Fruit fly (Drosophila melanogaster) whole organism, prepupa: Measurements from ENCODE around the gene CG31960.
A peak's percentile ranks its signal among the peaks of the same experiment; 100 is the strongest.

Experiments
- Blimp-1 ChIP-seq: fragments of 200-800 bp; sonication (Bioruptor generic); optimal IDR thresholded peaks from 3 replicates; lab custom pipeline; 2017; ENCODE audit warnings: missing biosample characterization, missing genetic modification characterization, mild to moderate bottlenecking, moderate library complexity, missing genetic modification reagents
- CG10631 ChIP-seq: fragments of 200-800 bp; sonication (Bioruptor generic); optimal IDR thresholded peaks from 2 replicates; lab custom pipeline; 2016; ENCODE audit warnings: missing biosample characterization, missing genetic modification characterization
- CG10669 ChIP-seq: fragments of 200-800 bp; sonication (Bioruptor generic); optimal IDR thresholded peaks from 3 replicates; lab custom pipeline; 2018; ENCODE audit warnings: missing biosample characterization, mild to moderate bottlenecking, missing genetic modification characterization, moderate library complexity
- CG11294 ChIP-seq: fragments of 200-800 bp; sonication (Bioruptor generic); IDR thresholded peaks from 2 replicates; pipeline ENCODE4 v1.3.6; 2022; ENCODE audit warnings: missing biosample characterization, missing genetic modification characterization
- CG11762 ChIP-seq: fragments of 200-800 bp; sonication (Bioruptor generic); optimal IDR thresholded peaks from 3 replicates; lab custom pipeline; 2016; ENCODE audit warnings: missing biosample characterization, missing genetic modification characterization; ENCODE audit not compliant: insufficient read depth
- CG11902 ChIP-seq: fragments of 200-800 bp; sonication (Bioruptor generic); optimal IDR thresholded peaks from 3 replicates; lab custom pipeline; 2016; ENCODE audit warnings: missing biosample characterization, missing genetic modification characterization
- CG16779 ChIP-seq: fragments of 200-800 bp; sonication (Bioruptor generic); optimal IDR thresholded peaks from 3 replicates; lab custom pipeline; 2017; ENCODE audit warnings: missing biosample characterization, mild to moderate bottlenecking, missing genetic modification characterization
- CG3032 ChIP-seq: fragments of 200-800 bp; optimal IDR thresholded peaks from 2 replicates; lab custom pipeline; 2019; ENCODE audit warnings: missing biosample characterization, mild to moderate bottlenecking, missing genetic modification characterization, moderate library complexity
- CG32006 ChIP-seq: fragments of 200-800 bp; sonication (Bioruptor generic); optimal IDR thresholded peaks from 3 replicates; lab custom pipeline; 2017; ENCODE audit warnings: missing biosample characterization, mild to moderate bottlenecking, missing genetic modification characterization
- CG34406 ChIP-seq: fragments of 200-800 bp; sonication (Bioruptor generic); optimal IDR thresholded peaks from 3 replicates; lab custom pipeline; 2016; ENCODE audit warnings: missing biosample characterization, missing genetic modification characterization
- CG3919 ChIP-seq: fragments of 200-800 bp; sonication (Bioruptor generic); optimal IDR thresholded peaks from 3 replicates; lab custom pipeline; 2016; ENCODE audit warnings: missing biosample characterization, missing genetic modification characterization
- CG6163 ChIP-seq: fragments of 200-800 bp; sonication (Bioruptor generic); IDR thresholded peaks from 3 replicates; pipeline ENCODE4 v1.3.6; 2022; ENCODE audit warnings: missing biosample characterization, missing genetic modification characterization
- CG6276 ChIP-seq: fragments of 200-800 bp; sonication (Bioruptor generic); optimal IDR thresholded peaks from 2 replicates; lab custom pipeline; 2017; ENCODE audit warnings: missing biosample characterization, mild to moderate bottlenecking, missing genetic modification characterization
- CG6792 ChIP-seq: fragments of 200-800 bp; sonication (Bioruptor generic); optimal IDR thresholded peaks from 3 replicates; lab custom pipeline; 2016; ENCODE audit warnings: missing biosample characterization, missing genetic modification characterization
- CG6808 ChIP-seq: fragments of 200-800 bp; sonication (Bioruptor generic); optimal IDR thresholded peaks from 3 replicates; lab custom pipeline; 2017; ENCODE audit warnings: missing biosample characterization, missing genetic modification characterization, mild to moderate bottlenecking, moderate library complexity, missing genetic modification reagents
- CG7368 ChIP-seq: fragments of 200-800 bp; sonication (Bioruptor generic); optimal IDR thresholded peaks from 3 replicates; lab custom pipeline; 2016; ENCODE audit warnings: missing biosample characterization, missing genetic modification characterization
- CG8119 ChIP-seq: fragments of 200-800 bp; sonication (Bioruptor generic); IDR thresholded peaks from 3 replicates; pipeline ENCODE4 v1.3.6; 2022; ENCODE audit warnings: missing biosample characterization, missing genetic modification characterization
- CG8632 ChIP-seq: fragments of 200-800 bp; sonication (Bioruptor generic); optimal IDR thresholded peaks from 3 replicates; lab custom pipeline; 2016; ENCODE audit warnings: missing biosample characterization, missing genetic modification characterization
- CG9139 ChIP-seq: fragments of 200-800 bp; sonication (Bioruptor generic); optimal IDR thresholded peaks from 3 replicates; lab custom pipeline; 2017; ENCODE audit warnings: missing biosample characterization, mild to moderate bottlenecking, missing genetic modification characterization
- Eip78C ChIP-seq: fragments of 200-800 bp; sonication (Bioruptor generic); peaks from one replicate; lab custom pipeline; 2016; ENCODE audit warnings: missing biosample characterization, missing genetic modification characterization
- Eip93F ChIP-seq: fragments of 200-800 bp; sonication (Bioruptor generic); optimal IDR thresholded peaks from 2 replicates; lab custom pipeline; 2016; ENCODE audit warnings: missing biosample characterization, mild to moderate bottlenecking, missing genetic modification characterization
- Ets21C ChIP-seq: fragments of 200-800 bp; sonication (Bioruptor generic); optimal IDR thresholded peaks from 3 replicates; lab custom pipeline; 2016; ENCODE audit warnings: missing biosample characterization, missing genetic modification characterization
- Gug ChIP-seq: fragments of 200-800 bp; sonication (Bioruptor generic); IDR thresholded peaks from 2 replicates; pipeline ENCODE4 v1.3.6; 2022; ENCODE audit warnings: missing biosample characterization, missing genetic modification characterization
- Hr4 ChIP-seq: fragments of 200-800 bp; sonication (Bioruptor generic); optimal IDR thresholded peaks from 3 replicates; lab custom pipeline; 2016; ENCODE audit warnings: missing biosample characterization, missing genetic modification characterization
- Lpt ChIP-seq: fragments of 200-800 bp; sonication (Bioruptor generic); optimal IDR thresholded peaks from 3 replicates; lab custom pipeline; 2016; ENCODE audit warnings: missing biosample characterization, missing genetic modification characterization
- Met ChIP-seq: fragments of 200-800 bp; sonication (Bioruptor generic); optimal IDR thresholded peaks from 3 replicates; lab custom pipeline; 2016; ENCODE audit warnings: missing biosample characterization, missing genetic modification characterization
- OdsH ChIP-seq: fragments of 200-800 bp; sonication (Bioruptor generic); optimal IDR thresholded peaks from 3 replicates; lab custom pipeline; 2016; ENCODE audit warnings: missing biosample characterization, missing genetic modification characterization
- Smox ChIP-seq: fragments of 200-800 bp; sonication (Bioruptor generic); optimal IDR thresholded peaks from 3 replicates; lab custom pipeline; 2016; ENCODE audit warnings: missing biosample characterization, missing genetic modification characterization
- Sox14 ChIP-seq: fragments of 200-800 bp; sonication (Bioruptor generic); optimal IDR thresholded peaks from 3 replicates; lab custom pipeline; 2016; ENCODE audit warnings: missing biosample characterization, missing genetic modification characterization
- Sox15 ChIP-seq: fragments of 200-800 bp; sonication (Bioruptor generic); optimal IDR thresholded peaks from 3 replicates; lab custom pipeline; 2016; ENCODE audit warnings: missing biosample characterization, missing genetic modification characterization
- achi ChIP-seq: fragments of 200-800 bp; sonication (Bioruptor generic); optimal IDR thresholded peaks from 3 replicates; lab custom pipeline; 2016; ENCODE audit warnings: missing biosample characterization, missing genetic modification characterization
- acj6 ChIP-seq: fragments of 200-800 bp; sonication (Bioruptor generic); optimal IDR thresholded peaks from 3 replicates; lab custom pipeline; 2016; ENCODE audit warnings: missing biosample characterization, missing genetic modification characterization
- dac ChIP-seq: fragments of 200-800 bp; sonication (Bioruptor generic); optimal IDR thresholded peaks from 2 replicates; lab custom pipeline; 2017; ENCODE audit warnings: missing biosample characterization, mild to moderate bottlenecking, missing genetic modification characterization
- eg ChIP-seq: fragments of 200-800 bp; sonication (Bioruptor generic); IDR thresholded peaks from 3 replicates; pipeline ENCODE4 v1.3.6; 2022; ENCODE audit warnings: missing biosample characterization, missing genetic modification characterization
- esn ChIP-seq: fragments of 200-800 bp; sonication (Bioruptor generic); optimal IDR thresholded peaks from 2 replicates; lab custom pipeline; 2016; ENCODE audit warnings: missing biosample characterization, mild to moderate bottlenecking, missing genetic modification characterization, moderate library complexity
- fd59A ChIP-seq: fragments of 200-800 bp; sonication (Bioruptor generic); optimal IDR thresholded peaks from 2 replicates; lab custom pipeline; 2017; ENCODE audit warnings: missing biosample characterization, mild to moderate bottlenecking, missing genetic modification characterization, missing genetic modification reagents
- fd85E ChIP-seq: fragments of 200-800 bp; sonication (Bioruptor generic); optimal IDR thresholded peaks from 3 replicates; lab custom pipeline; 2016; ENCODE audit warnings: missing biosample characterization, missing genetic modification characterization
- fkh ChIP-seq: fragments of 200-800 bp; sonication (Bioruptor generic); optimal IDR thresholded peaks from 3 replicates; lab custom pipeline; 2017; ENCODE audit warnings: missing biosample characterization, mild to moderate bottlenecking, missing genetic modification characterization, moderate library complexity
- lz ChIP-seq: fragments of 200-800 bp; sonication (Bioruptor generic); optimal IDR thresholded peaks from 3 replicates; lab custom pipeline; 2016; ENCODE audit warnings: missing biosample characterization, missing genetic modification characterization
- net ChIP-seq: fragments of 200-800 bp; sonication (Bioruptor generic); optimal IDR thresholded peaks from 3 replicates; lab custom pipeline; 2016; ENCODE audit warnings: missing biosample characterization, missing genetic modification characterization
- pdm3 ChIP-seq: fragments of 200-800 bp; sonication (Bioruptor generic); optimal IDR thresholded peaks from 3 replicates; lab custom pipeline; 2016; ENCODE audit warnings: missing biosample characterization, missing genetic modification characterization
- salr ChIP-seq, 2 experiments: fragments of 200-800 bp; sonication (Bioruptor generic); optimal IDR thresholded peaks; 3 replicates each; lab custom pipeline; 2016 to 2018; ENCODE audit warnings: missing biosample characterization in 2 of 2, missing genetic modification characterization in 2 of 2, mild to moderate bottlenecking in 1 of 2
- spab ChIP-seq: fragments of 200-800 bp; sonication (Bioruptor generic); optimal IDR thresholded peaks from 2 replicates; lab custom pipeline; 2017; ENCODE audit warnings: missing biosample characterization, mild to moderate bottlenecking, missing genetic modification characterization, missing genetic modification reagents
- ss ChIP-seq, 2 experiments: fragments of 200-800 bp; sonication (Bioruptor generic); optimal IDR thresholded peaks; 2 replicates in 1 of 2; 3 replicates in 1 of 2; lab custom pipeline; 2017 to 2018; ENCODE audit warnings: mild to moderate bottlenecking in 2 of 2, missing biosample characterization in 2 of 2, missing genetic modification characterization in 2 of 2, moderate library complexity in 1 of 2
- svp ChIP-seq: fragments of 200-800 bp; sonication (Bioruptor generic); peaks from one replicate; lab custom pipeline; 2016; ENCODE audit warnings: missing biosample characterization, missing genetic modification characterization
- vri ChIP-seq: fragments of 200-800 bp; sonication (Bioruptor generic); optimal IDR thresholded peaks from 3 replicates; lab custom pipeline; 2016; ENCODE audit warnings: missing biosample characterization, mild to moderate bottlenecking, missing genetic modification characterization

CG31960 gene

DNA sequence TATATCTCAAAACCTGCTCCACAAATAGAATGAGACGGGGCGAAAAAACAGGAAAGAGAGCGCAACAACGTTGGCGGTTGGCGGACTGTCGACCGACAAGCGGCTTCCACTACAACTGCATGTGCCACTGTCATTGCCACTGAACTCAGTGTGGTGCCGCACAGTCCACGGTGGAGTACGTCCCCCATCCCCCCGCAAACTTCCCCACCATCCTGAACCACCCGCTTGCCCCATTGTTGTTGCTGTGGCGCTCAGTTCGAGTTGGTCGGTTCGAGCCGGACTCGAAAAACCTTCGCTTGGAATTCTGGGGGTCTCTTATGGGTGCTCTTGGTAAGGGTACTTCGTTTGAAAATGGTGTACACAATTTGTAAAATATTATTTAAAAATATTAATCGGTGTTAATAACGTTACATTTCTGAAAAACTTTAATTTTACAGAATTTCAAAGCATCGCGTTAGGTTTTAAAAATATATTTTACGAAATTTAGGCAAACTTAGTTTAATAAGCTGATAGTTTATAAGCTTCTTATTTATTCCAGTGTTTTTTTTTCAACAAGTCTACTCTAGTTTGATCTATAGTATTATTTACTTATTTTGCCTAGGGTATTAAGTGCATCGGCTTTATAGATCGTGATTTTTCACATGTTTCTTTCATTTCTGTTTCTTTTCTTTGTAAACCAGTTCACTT lies 11.7 kb upstream of the CG31960 start (continued):
- TF ChIP-seq Blimp-1 (GFP tag; lab: Kevin White, UChicago) (peak; percentile 31), CG6792 (GFP tag; lab: Kevin White, UChicago) (peak; percentile 83), CG6808 (GFP tag; lab: Kevin White, UChicago) (peak; percentile 69), esn (GFP tag; lab: Kevin White, UChicago) (peak; percentile 87), Met (GFP tag; lab: Kevin White, UChicago) (peak; percentile 81), fd85E (no peak), CG3919 (GFP tag; lab: Kevin White, UChicago) (peak; percentile 75), CG11294 (GFP tag; lab: Robert Waterston, UW) (no peak), acj6 (peak; percentile 79)

DNA sequence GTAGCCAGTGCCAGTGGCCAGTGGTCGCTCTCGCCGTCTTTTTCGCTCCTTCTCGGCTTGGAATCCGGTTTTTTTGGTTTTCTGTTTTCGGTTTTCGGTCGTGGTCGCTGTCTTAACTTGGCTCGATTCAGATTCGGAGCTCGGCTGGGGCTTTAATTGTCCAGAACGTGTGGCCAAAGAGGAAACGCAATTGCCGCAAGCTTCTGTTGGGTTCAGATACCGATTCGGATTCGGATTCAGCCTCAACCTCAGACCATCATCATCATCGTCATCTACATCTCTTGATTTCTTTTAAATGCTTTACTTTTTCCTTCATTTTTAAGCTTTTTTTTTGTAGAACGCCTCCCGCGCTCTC lies 11.1 kb upstream of the CG31960 start:
- TF ChIP-seq Ets21C (GFP tag; lab: Kevin White, UChicago) (no peak), CG11294 (GFP tag; lab: Robert Waterston, UW) (no peak), CG7368 (GFP tag; lab: Kevin White, UChicago) (no peak), Sox14 (no peak), eg (GFP tag; lab: Robert Waterston, UW) (no peak), OdsH (no peak), Hr4 (no peak), spab (GFP tag; lab: Kevin White, UChicago) (no peak), CG11762 (GFP tag; lab: Kevin White, UChicago) (no peak), CG10669 (GFP tag; lab: Kevin White, UChicago) (no peak), fd85E (no peak), CG16779 (no peak), vri (GFP tag; lab: Kevin White, UChicago) (no peak), pdm3 (no peak), CG3032 (no peak), ss (GFP tag; optimal IDR thresholded peaks at IDR 0.05; lab: Kevin White, UChicago) (no peak), Lpt (GFP tag; lab: Kevin White, UChicago) (no peak), acj6 (no peak), CG10631 (GFP tag; lab: Kevin White, UChicago) (no peak), dac (GFP tag; lab: Kevin White, UChicago) (no peak)

DNA sequence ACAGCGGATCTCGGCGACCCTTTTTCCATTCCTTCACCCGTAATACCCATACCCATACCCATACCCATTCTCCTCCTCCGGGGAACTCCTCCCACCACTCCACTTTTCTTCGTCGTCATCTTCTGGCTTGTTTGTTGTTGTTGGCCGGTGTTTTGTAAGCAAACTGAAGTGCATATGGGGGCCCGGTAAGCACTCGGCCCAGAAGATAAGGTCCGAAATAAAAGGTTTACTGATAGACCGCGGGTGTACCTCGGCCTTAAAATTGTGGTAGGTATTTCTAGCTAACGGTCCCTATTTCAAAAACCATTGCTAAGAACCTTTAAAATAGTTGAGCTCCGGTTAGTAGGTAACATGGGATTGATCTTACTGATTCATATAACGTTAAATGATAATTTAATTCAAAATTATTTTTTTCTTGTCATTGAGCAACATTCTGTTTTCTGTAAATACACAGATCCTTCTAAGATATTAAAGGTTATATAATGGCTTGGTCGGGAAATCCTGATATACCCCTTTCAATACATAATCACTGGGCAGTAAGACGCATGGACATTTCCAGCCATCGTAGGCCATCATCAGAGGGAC lies 8.9 kb upstream of the CG31960 start:
- peak; percentile 77 for TF ChIP-seq svp
- TF ChIP-seq Sox15 = peak; percentile 1
- TF ChIP-seq acj6 = peak; percentile 73
- peak; percentile 91 for TF ChIP-seq Eip78C (GFP tag; lab: Kevin White, UChicago)
- peak; percentile 50 for TF ChIP-seq CG32006 (GFP tag; lab: Kevin White, UChicago)
- TF ChIP-seq CG10631 (GFP tag; lab: Kevin White, UChicago) = peak; percentile 63
- no peak for TF ChIP-seq CG7368 (GFP tag; lab: Kevin White, UChicago)
- TF ChIP-seq CG8119 = peak; percentile 55
- TF ChIP-seq CG34406 (GFP tag; lab: Kevin White, UChicago) = peak; percentile 51
- peak; percentile 18 for TF ChIP-seq CG6792 (GFP tag; lab: Kevin White, UChicago)
- peak; percentile 67 for TF ChIP-seq vri (GFP tag; lab: Kevin White, UChicago)
- TF ChIP-seq Lpt (GFP tag; lab: Kevin White, UChicago) = no peak
- no peak for TF ChIP-seq salr (GFP tag; optimal IDR thresholded peaks at IDR 0.05; lab: Kevin White, UChicago)
- TF ChIP-seq lz (GFP tag; lab: Kevin White, UChicago) = peak; percentile 53
- peak; percentile 25; the same call in 2 of the 3 replicates for TF ChIP-seq CG6163 (GFP tag; lab: Robert Waterston, UW)
- peak; percentile 68 for TF ChIP-seq fkh (GFP tag; lab: Kevin White, UChicago)
- TF ChIP-seq CG6276 (GFP tag; lab: Kevin White, UChicago) = no peak
- TF ChIP-seq Met (GFP tag; lab: Kevin White, UChicago) = peak; percentile 31
- TF ChIP-seq CG11294 (GFP tag; lab: Robert Waterston, UW) = no peak
- no peak for TF ChIP-seq CG9139 (GFP tag; lab: Kevin White, UChicago)
- no peak for TF ChIP-seq Smox (GFP tag; lab: Kevin White, UChicago)
- TF ChIP-seq Gug (GFP tag; lab: Robert Waterston, UW) = no peak
- TF ChIP-seq CG11902 (GFP tag; lab: Kevin White, UChicago) = peak; percentile 33
- peak; percentile 30 for TF ChIP-seq CG8632
- TF ChIP-seq fd59A = peak; percentile 50
- no peak for TF ChIP-seq net (GFP tag; lab: Kevin White, UChicago)
- TF ChIP-seq Sox14 = peak; percentile 61
- TF ChIP-seq achi (GFP tag; lab: Kevin White, UChicago) = peak; percentile 52
- no peak for TF ChIP-seq Eip93F (GFP tag; lab: Kevin White, UChicago)
- no peak for TF ChIP-seq eg (GFP tag; lab: Robert Waterston, UW)
